Worm (Caenorhabditis elegans) whole organism, L4/young adult: ENCODE measurements around the gene acbp-4.

Source experiments
- W03F9.2 ChIP-seq: fragments of 150-350 bp; optimal IDR thresholded peaks from 2 replicates; lab custom pipeline; 2014; ENCODE audit warnings: missing biosample characterization, missing genetic modification characterization
- him-1 ChIP-seq: sonication (generic microtip); optimal IDR thresholded peaks from 2 replicates; lab custom pipeline; 2016; ENCODE audit warnings: missing genotype, missing genetic modification reagents, missing genetic modification characterization, missing compliant biosample characterization

DNA sequence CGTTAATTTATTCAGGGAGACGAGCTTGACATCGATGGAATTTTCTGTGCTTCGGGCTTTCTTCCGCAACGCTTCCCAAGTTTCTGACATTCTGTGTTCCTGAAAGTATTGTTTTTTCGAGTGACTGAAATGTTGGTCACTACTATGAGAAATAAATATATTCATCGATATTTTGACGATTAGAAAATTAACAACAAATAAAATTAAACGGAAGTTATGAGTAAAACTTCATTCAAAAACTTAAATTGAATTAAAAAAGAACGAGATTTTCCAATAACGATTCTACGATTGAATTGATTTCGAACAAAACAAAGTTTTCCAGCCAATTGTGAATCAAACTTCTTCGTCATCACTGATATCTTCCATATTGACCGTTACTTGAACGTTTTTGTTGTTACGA is 40.2 kb upstream of the acbp-4 start, which contains the start of gene gos-28:
- TF ChIP-seq W03F9.2 (tag; lab: Kevin White, UChicago): no peak
- TF ChIP-seq him-1: no peak
